Worm (Caenorhabditis elegans): ENCODE results near the gene nth-1.

Gene nth-1

DNA sequence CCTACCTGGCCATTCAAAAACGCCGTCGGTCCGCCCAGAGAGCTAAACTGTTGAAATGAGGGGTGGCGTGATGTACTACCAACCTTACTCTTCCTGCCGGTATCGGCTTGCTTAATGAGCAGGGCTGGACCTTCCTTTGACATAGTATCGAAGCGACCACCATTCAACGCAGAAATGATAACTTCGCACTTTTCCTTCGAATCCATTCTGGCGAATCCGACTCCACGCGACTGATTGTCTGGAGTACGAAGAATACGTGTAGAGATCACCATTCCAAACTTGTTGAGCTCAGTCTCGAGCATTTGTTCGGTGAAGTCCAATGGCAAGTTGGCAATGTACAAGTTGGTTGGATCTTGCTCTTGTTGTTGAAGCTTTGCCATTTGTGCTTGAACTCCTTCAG lies 15.8 kb downstream of the nth-1 start:
- TF ChIP-seq nhr-76 (tag; optimal IDR thresholded peaks at IDR 0.05) (no peak), zip-8 (tag; optimal IDR thresholded peaks at IDR 0.05) (no peak), nhr-2 (tag; optimal IDR thresholded peaks at IDR 0.05) (no peak), drap-1 (GFP tag; optimal IDR thresholded peaks at IDR 0.05) (no peak), ztf-11 (tag; optimal IDR thresholded peaks at IDR 0.05) (no peak), tbx-8 (GFP tag; optimal IDR thresholded peaks at IDR 0.05) (no peak), elt-3 (tag; optimal IDR thresholded peaks at IDR 0.05) (no peak), mab-5 (tag; optimal IDR thresholded peaks at IDR 0.05) (no peak), M03D4.4 (tag; optimal IDR thresholded peaks at IDR 0.05) (no peak), sptf-1 (tag; optimal IDR thresholded peaks at IDR 0.05) (no peak), mls-2 (tag; optimal IDR thresholded peaks at IDR 0.05) (no peak), mep-1 (tag; optimal IDR thresholded peaks at IDR 0.05) (no peak), nhr-237 (tag; optimal IDR thresholded peaks at IDR 0.05) (no peak), elt-1 (tag; optimal IDR thresholded peaks at IDR 0.05; ENCODE audit: borderline replicate concordance, insufficient read depth) (no peak), flh-1 (GFP tag; optimal IDR thresholded peaks at IDR 0.05) (no peak), nhr-12 (tag; optimal IDR thresholded peaks at IDR 0.05) (no peak)

ce11 chrIII:4277762-4278161 lies 16.3 kb downstream of the nth-1 start:
- TF ChIP-seq M03D4.4 (tag; optimal IDR thresholded peaks at IDR 0.05) (peak; percentile 44), mep-1 (tag; optimal IDR thresholded peaks at IDR 0.05) (no peak)

DNA sequence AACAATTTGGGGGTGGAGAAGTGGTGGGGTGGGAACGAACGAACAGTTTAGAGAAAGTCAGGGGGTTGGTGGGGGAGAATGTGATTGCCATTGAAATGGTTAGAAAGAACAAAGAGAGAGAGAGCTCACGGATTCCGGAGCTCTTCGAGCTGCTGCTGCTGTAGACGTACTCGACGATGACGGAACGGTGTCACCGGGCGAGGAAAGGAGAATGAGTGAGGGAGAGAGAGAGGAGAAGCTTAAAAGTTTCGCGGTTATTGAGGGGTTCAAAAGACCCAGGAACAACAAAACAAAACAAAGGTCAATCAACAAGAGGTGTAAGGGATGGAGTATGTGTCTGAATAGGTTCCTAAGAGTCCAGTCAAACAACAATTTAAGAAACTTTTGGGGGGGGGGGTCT lies 17.8 kb downstream of the nth-1 start:
- TF ChIP-seq zip-8 (tag; optimal IDR thresholded peaks at IDR 0.05) (no peak), ztf-11 (tag; optimal IDR thresholded peaks at IDR 0.05) (no peak), elt-3 (tag; optimal IDR thresholded peaks at IDR 0.05) (no peak), lin-13 (tag; optimal IDR thresholded peaks at IDR 0.05) (no peak), ceh-83 (GFP tag; optimal IDR thresholded peaks at IDR 0.05) (peak; percentile 71), unc-120 (tag; optimal IDR thresholded peaks at IDR 0.05; ENCODE audit: poor library complexity, severe bottlenecking) (no peak), cnd-1 (tag; optimal IDR thresholded peaks at IDR 0.05) (no peak), nhr-2 (tag; optimal IDR thresholded peaks at IDR 0.05) (no peak), sem-2 (GFP tag; optimal IDR thresholded peaks at IDR 0.05) (no peak)

- TF ChIP-seq tbx-8 (GFP tag; optimal IDR thresholded peaks at IDR 0.05), result no peak
- no peak for TF ChIP-seq M03D4.4 (tag; optimal IDR thresholded peaks at IDR 0.05)
- no peak for TF ChIP-seq mls-2 (tag; optimal IDR thresholded peaks at IDR 0.05)
- no peak for TF ChIP-seq unc-120 (tag; optimal IDR thresholded peaks at IDR 0.05; ENCODE audit: poor library complexity, severe bottlenecking)
- TF ChIP-seq hlh-1 (tag; optimal IDR thresholded peaks at IDR 0.05), result no peak
- no peak for TF ChIP-seq pha-4 (tag; optimal IDR thresholded peaks at IDR 0.05)
- no peak for TF ChIP-seq flh-1 (GFP tag; optimal IDR thresholded peaks at IDR 0.05)
- no peak for TF ChIP-seq mab-5 (tag; optimal IDR thresholded peaks at IDR 0.05)
- TF ChIP-seq nhr-76 (tag; optimal IDR thresholded peaks at IDR 0.05), result no peak
- TF ChIP-seq unc-62 (GFP tag; optimal IDR thresholded peaks at IDR 0.05), result no peak
- no peak for TF ChIP-seq ceh-83 (GFP tag; optimal IDR thresholded peaks at IDR 0.05)
- TF ChIP-seq lin-13 (tag; optimal IDR thresholded peaks at IDR 0.05), result no peak
- no peak for TF ChIP-seq ztf-11 (tag; optimal IDR thresholded peaks at IDR 0.05)
- TF ChIP-seq elt-1 (tag; optimal IDR thresholded peaks at IDR 0.05; ENCODE audit: borderline replicate concordance, insufficient read depth), result no peak
- TF ChIP-seq nhr-12 (tag; optimal IDR thresholded peaks at IDR 0.05), result no peak
- TF ChIP-seq unc-39 (tag; optimal IDR thresholded peaks at IDR 0.05), result no peak
- TF ChIP-seq sem-2 (GFP tag; optimal IDR thresholded peaks at IDR 0.05), result no peak
- TF ChIP-seq ceh-43 (GFP tag; optimal IDR thresholded peaks at IDR 0.05), result no peak
- no peak for TF ChIP-seq zip-8 (tag; optimal IDR thresholded peaks at IDR 0.05)
Observed at ce11 chrIII:4275704-4276103, 18.3 kb downstream of the nth-1 start.

DNA sequence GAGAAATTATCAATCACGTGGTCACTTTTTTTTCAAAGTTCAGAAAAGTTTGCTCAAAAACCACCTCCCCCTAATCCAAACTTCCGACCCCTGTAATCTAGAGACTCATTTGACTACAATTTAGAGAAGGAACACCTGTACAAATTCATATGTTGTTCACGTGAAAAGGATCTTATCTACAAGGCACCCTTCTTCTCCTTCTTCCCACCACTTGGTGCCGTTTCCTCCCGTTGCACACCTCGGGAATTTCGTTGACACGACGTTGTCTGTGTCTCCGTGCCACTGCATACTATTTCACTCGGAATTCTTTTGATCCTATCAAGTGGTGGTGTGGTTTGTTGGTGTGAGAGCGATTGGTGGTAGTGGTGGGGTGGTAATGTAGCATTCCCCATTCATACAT lies 19.5 kb downstream of the nth-1 start:
- no peak for TF ChIP-seq snpc-4 (tag; optimal IDR thresholded peaks at IDR 0.05)
- peak; percentile 43 for TF ChIP-seq ceh-39 (tag; optimal IDR thresholded peaks at IDR 0.05)
- TF ChIP-seq nhr-2 (tag; optimal IDR thresholded peaks at IDR 0.05), result peak; percentile 81
- peak; percentile 14 for TF ChIP-seq M03D4.4 (tag; optimal IDR thresholded peaks at IDR 0.05)
- TF ChIP-seq elt-1 (tag; optimal IDR thresholded peaks at IDR 0.05; ENCODE audit: borderline replicate concordance, insufficient read depth), result peak; percentile 16
- TF ChIP-seq elt-3 (tag; optimal IDR thresholded peaks at IDR 0.05), result no peak
- peak; percentile 56 for TF ChIP-seq cnd-1 (tag; optimal IDR thresholded peaks at IDR 0.05)
- peak; percentile 56 for TF ChIP-seq mep-1 (tag; optimal IDR thresholded peaks at IDR 0.05)
- peak; percentile 77 for TF ChIP-seq hlh-1 (tag; optimal IDR thresholded peaks at IDR 0.05)

DNA sequence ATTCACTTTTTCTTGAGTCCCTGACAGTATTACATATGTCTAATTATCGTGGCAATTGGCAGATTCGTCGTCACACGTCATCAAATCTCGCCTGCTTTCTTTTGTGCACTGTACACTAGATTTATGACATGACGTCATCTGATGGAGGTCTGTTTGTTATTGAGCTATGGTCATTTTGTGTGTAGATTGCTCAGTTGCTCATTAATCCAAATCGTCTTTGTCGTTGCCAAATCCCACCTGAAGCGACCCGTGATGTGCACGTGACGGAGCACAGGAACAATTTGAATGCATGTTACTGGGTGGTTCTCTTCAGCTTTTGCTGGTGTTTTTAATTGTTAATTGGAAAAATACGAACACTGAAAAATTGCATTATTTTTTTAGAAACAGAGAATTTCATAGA lies 21.2 kb downstream of the nth-1 start:
- TF ChIP-seq cnd-1 (tag; optimal IDR thresholded peaks at IDR 0.05), result peak; percentile 37
- peak; percentile 8 for TF ChIP-seq sptf-1 (tag; optimal IDR thresholded peaks at IDR 0.05)
- peak; percentile 74 for TF ChIP-seq zip-8 (tag; optimal IDR thresholded peaks at IDR 0.05)
- TF ChIP-seq nhr-2 (tag; optimal IDR thresholded peaks at IDR 0.05), result peak; percentile 81
- TF ChIP-seq unc-62 (GFP tag; optimal IDR thresholded peaks at IDR 0.05), result peak; percentile 61
- no peak for TF ChIP-seq sem-2 (GFP tag; optimal IDR thresholded peaks at IDR 0.05)
- TF ChIP-seq nhr-28 (tag; optimal IDR thresholded peaks at IDR 0.05), result no peak
- no peak for TF ChIP-seq M03D4.4 (tag; optimal IDR thresholded peaks at IDR 0.05)
- peak; percentile 25 for TF ChIP-seq ceh-39 (tag; optimal IDR thresholded peaks at IDR 0.05)
- no peak for TF ChIP-seq nhr-237 (tag; optimal IDR thresholded peaks at IDR 0.05)
- TF ChIP-seq hlh-1 (tag; optimal IDR thresholded peaks at IDR 0.05), result no peak
- TF ChIP-seq ces-1 (GFP tag; optimal IDR thresholded peaks at IDR 0.05), result no peak
- TF ChIP-seq tbx-8 (GFP tag; optimal IDR thresholded peaks at IDR 0.05), result no peak
- TF ChIP-seq snpc-4 (tag; optimal IDR thresholded peaks at IDR 0.05), result no peak
- peak; percentile 63 for TF ChIP-seq mls-2 (tag; optimal IDR thresholded peaks at IDR 0.05)
- peak; percentile 50 for TF ChIP-seq ztf-11 (tag; optimal IDR thresholded peaks at IDR 0.05)
- TF ChIP-seq ceh-43 (GFP tag; optimal IDR thresholded peaks at IDR 0.05), result peak; percentile 25
- no peak for TF ChIP-seq bed-3 (GFP tag; optimal IDR thresholded peaks at IDR 0.05)

All from whole organism, mixed stage, embryonic.